Worm (Caenorhabditis elegans) whole organism, L3 larva: ENCODE measurements around the gene Y47D7A.9.

Experiments
- R02D3.7 ChIP-seq: fragments of 150-350 bp; optimal IDR thresholded peaks from 2 replicates; lab custom pipeline; 2014; ENCODE audit warnings: missing biosample characterization, missing genetic modification characterization
- egl-27 ChIP-seq: sonication (generic microtip); optimal IDR thresholded peaks from 4 replicates; lab custom pipeline; 2017; ENCODE audit warnings: missing biosample characterization, missing genetic modification reagents, missing genetic modification characterization
- elt-3 ChIP-seq, 3 experiments: fragments of 150-350 bp in 1 of 3; sonication (generic microtip) in 2 of 3; optimal IDR thresholded peaks; 2 replicates in 2 of 3; 4 replicates in 1 of 3; lab custom pipeline; 2014 to 2017; ENCODE audit warnings: missing biosample characterization in 3 of 3, missing genetic modification characterization in 3 of 3
- fos-1 ChIP-seq: fragments of 150-350 bp; optimal IDR thresholded peaks from 2 replicates; lab custom pipeline; 2014; ENCODE audit warnings: missing biosample characterization, missing genetic modification characterization
- nhr-28 ChIP-seq: fragments of 150-350 bp; optimal IDR thresholded peaks from 2 replicates; lab custom pipeline; 2014; ENCODE audit warnings: missing biosample characterization, missing genetic modification characterization
- pha-4 ChIP-seq: fragments of 150-350 bp; optimal IDR thresholded peaks from 2 replicates; lab custom pipeline; 2014; ENCODE audit warnings: missing biosample characterization, missing genetic modification reagents, missing genetic modification characterization
- snpc-4 ChIP-seq: fragments of 150-350 bp; optimal IDR thresholded peaks from 2 replicates; lab custom pipeline; 2014; ENCODE audit warnings: missing biosample characterization, missing genetic modification characterization
- ztf-11 ChIP-seq: fragments of 150-350 bp; optimal IDR thresholded peaks from 2 replicates; lab custom pipeline; 2014; ENCODE audit warnings: missing biosample characterization, missing genetic modification characterization

ce11 chrV:4435411-4435981, 11.7 kb upstream of the Y47D7A.9 start, which contains the start of gene Y47D7A.13:
- TF ChIP-seq nhr-28 (tag; lab: Kevin White, UChicago) = no peak
- no peak for TF ChIP-seq snpc-4 (tag; lab: Kevin White, UChicago)
- no peak for TF ChIP-seq fos-1 (tag; lab: Kevin White, UChicago)
- TF ChIP-seq egl-27 (tag; lab: Kevin White, UChicago) = no peak
- no peak for TF ChIP-seq R02D3.7 (tag; lab: Kevin White, UChicago)
- no peak for TF ChIP-seq elt-3 (tag; optimal IDR thresholded peaks at IDR 0.05; lab: Kevin White, UChicago)
- TF ChIP-seq ztf-11 (tag; lab: Kevin White, UChicago) = no peak
- no peak for TF ChIP-seq pha-4 (tag; lab: Kevin White, UChicago)
